Fruit fly (Drosophila melanogaster) whole organism, prepupa: Measurements from ENCODE around the gene CG33995.
A peak's percentile ranks its signal among the peaks of the same experiment; 100 is the strongest.

Source experiments
- Blimp-1 ChIP-seq: fragments of 200-800 bp; sonication (Bioruptor generic); optimal IDR thresholded peaks from 3 replicates; lab custom pipeline; 2017; ENCODE audit warnings: missing biosample characterization, missing genetic modification characterization, mild to moderate bottlenecking, moderate library complexity, missing genetic modification reagents
- CG10631 ChIP-seq: fragments of 200-800 bp; sonication (Bioruptor generic); optimal IDR thresholded peaks from 2 replicates; lab custom pipeline; 2016; ENCODE audit warnings: missing biosample characterization, missing genetic modification characterization
- CG10669 ChIP-seq: fragments of 200-800 bp; sonication (Bioruptor generic); optimal IDR thresholded peaks from 3 replicates; lab custom pipeline; 2018; ENCODE audit warnings: missing biosample characterization, mild to moderate bottlenecking, missing genetic modification characterization, moderate library complexity
- CG11294 ChIP-seq: fragments of 200-800 bp; sonication (Bioruptor generic); IDR thresholded peaks from 2 replicates; pipeline ENCODE4 v1.3.6; 2022; ENCODE audit warnings: missing biosample characterization, missing genetic modification characterization
- CG11762 ChIP-seq: fragments of 200-800 bp; sonication (Bioruptor generic); optimal IDR thresholded peaks from 3 replicates; lab custom pipeline; 2016; ENCODE audit warnings: missing biosample characterization, missing genetic modification characterization; ENCODE audit not compliant: insufficient read depth
- CG11902 ChIP-seq: fragments of 200-800 bp; sonication (Bioruptor generic); optimal IDR thresholded peaks from 3 replicates; lab custom pipeline; 2016; ENCODE audit warnings: missing biosample characterization, missing genetic modification characterization
- CG15336 ChIP-seq: fragments of 200-800 bp; sonication (Bioruptor generic); IDR thresholded peaks from 2 replicates; pipeline ENCODE4 v1.3.6; 2022; ENCODE audit warnings: missing biosample characterization, missing genetic modification characterization
- CG1621 ChIP-seq: fragments of 200-800 bp; sonication (Bioruptor generic); optimal IDR thresholded peaks from 3 replicates; lab custom pipeline; 2018; ENCODE audit warnings: missing biosample characterization, mild to moderate bottlenecking, missing genetic modification characterization
- CG3032 ChIP-seq: fragments of 200-800 bp; optimal IDR thresholded peaks from 2 replicates; lab custom pipeline; 2019; ENCODE audit warnings: missing biosample characterization, mild to moderate bottlenecking, missing genetic modification characterization, moderate library complexity
- CG32006 ChIP-seq: fragments of 200-800 bp; sonication (Bioruptor generic); optimal IDR thresholded peaks from 3 replicates; lab custom pipeline; 2017; ENCODE audit warnings: missing biosample characterization, mild to moderate bottlenecking, missing genetic modification characterization
- CG34406 ChIP-seq: fragments of 200-800 bp; sonication (Bioruptor generic); optimal IDR thresholded peaks from 3 replicates; lab custom pipeline; 2016; ENCODE audit warnings: missing biosample characterization, missing genetic modification characterization
- CG4318 ChIP-seq: fragments of 200-800 bp; sonication (Bioruptor generic); optimal IDR thresholded peaks from 3 replicates; lab custom pipeline; 2017; ENCODE audit warnings: missing biosample characterization, mild to moderate bottlenecking, missing genetic modification characterization
- CG6163 ChIP-seq: fragments of 200-800 bp; sonication (Bioruptor generic); IDR thresholded peaks from 3 replicates; pipeline ENCODE4 v1.3.6; 2022; ENCODE audit warnings: missing biosample characterization, missing genetic modification characterization
- CG6792 ChIP-seq: fragments of 200-800 bp; sonication (Bioruptor generic); optimal IDR thresholded peaks from 3 replicates; lab custom pipeline; 2016; ENCODE audit warnings: missing biosample characterization, missing genetic modification characterization
- CG6808 ChIP-seq: fragments of 200-800 bp; sonication (Bioruptor generic); optimal IDR thresholded peaks from 3 replicates; lab custom pipeline; 2017; ENCODE audit warnings: missing biosample characterization, missing genetic modification characterization, mild to moderate bottlenecking, moderate library complexity, missing genetic modification reagents
- CG6854 ChIP-seq: fragments of 200-800 bp; sonication (Bioruptor generic); optimal IDR thresholded peaks from 2 replicates; lab custom pipeline; 2017; ENCODE audit warnings: missing biosample characterization, mild to moderate bottlenecking, missing genetic modification characterization
- CG7368 ChIP-seq: fragments of 200-800 bp; sonication (Bioruptor generic); optimal IDR thresholded peaks from 3 replicates; lab custom pipeline; 2016; ENCODE audit warnings: missing biosample characterization, missing genetic modification characterization
- CG8119 ChIP-seq: fragments of 200-800 bp; sonication (Bioruptor generic); IDR thresholded peaks from 3 replicates; pipeline ENCODE4 v1.3.6; 2022; ENCODE audit warnings: missing biosample characterization, missing genetic modification characterization
- CG8319 ChIP-seq: fragments of 200-800 bp; sonication (Bioruptor generic); optimal IDR thresholded peaks from 3 replicates; lab custom pipeline; 2016; ENCODE audit warnings: missing biosample characterization, missing genetic modification characterization
- CG9139 ChIP-seq: fragments of 200-800 bp; sonication (Bioruptor generic); optimal IDR thresholded peaks from 3 replicates; lab custom pipeline; 2017; ENCODE audit warnings: missing biosample characterization, mild to moderate bottlenecking, missing genetic modification characterization
- Eip75B ChIP-seq: fragments of 200-800 bp; sonication (Bioruptor generic); optimal IDR thresholded peaks from 3 replicates; lab custom pipeline; 2016; ENCODE audit warnings: missing biosample characterization, missing genetic modification characterization
- Eip78C ChIP-seq: fragments of 200-800 bp; sonication (Bioruptor generic); peaks from one replicate; lab custom pipeline; 2016; ENCODE audit warnings: missing biosample characterization, missing genetic modification characterization
- Ets21C ChIP-seq: fragments of 200-800 bp; sonication (Bioruptor generic); optimal IDR thresholded peaks from 3 replicates; lab custom pipeline; 2016; ENCODE audit warnings: missing biosample characterization, missing genetic modification characterization
- Ets96B ChIP-seq: fragments of 200-800 bp; optimal IDR thresholded peaks from 2 replicates; lab custom pipeline; 2019; ENCODE audit warnings: missing biosample characterization, mild to moderate bottlenecking, missing genetic modification characterization, moderate library complexity
- Gug ChIP-seq: fragments of 200-800 bp; sonication (Bioruptor generic); IDR thresholded peaks from 2 replicates; pipeline ENCODE4 v1.3.6; 2022; ENCODE audit warnings: missing biosample characterization, missing genetic modification characterization
- Hr38 ChIP-seq: sonication (Bioruptor generic); optimal IDR thresholded peaks from 2 replicates; lab custom pipeline; 2016; ENCODE audit warnings: missing biosample characterization, missing genetic modification characterization
- Hr39 ChIP-seq: fragments of 200-800 bp; sonication (Bioruptor generic); optimal IDR thresholded peaks from 2 replicates; lab custom pipeline; 2016; ENCODE audit warnings: missing biosample characterization, missing genetic modification characterization
- Hr4 ChIP-seq: fragments of 200-800 bp; sonication (Bioruptor generic); optimal IDR thresholded peaks from 3 replicates; lab custom pipeline; 2016; ENCODE audit warnings: missing biosample characterization, missing genetic modification characterization
- Lpt ChIP-seq: fragments of 200-800 bp; sonication (Bioruptor generic); optimal IDR thresholded peaks from 3 replicates; lab custom pipeline; 2016; ENCODE audit warnings: missing biosample characterization, missing genetic modification characterization
- Met ChIP-seq: fragments of 200-800 bp; sonication (Bioruptor generic); optimal IDR thresholded peaks from 3 replicates; lab custom pipeline; 2016; ENCODE audit warnings: missing biosample characterization, missing genetic modification characterization
- OdsH ChIP-seq: fragments of 200-800 bp; sonication (Bioruptor generic); optimal IDR thresholded peaks from 3 replicates; lab custom pipeline; 2016; ENCODE audit warnings: missing biosample characterization, missing genetic modification characterization
- Smox ChIP-seq: fragments of 200-800 bp; sonication (Bioruptor generic); optimal IDR thresholded peaks from 3 replicates; lab custom pipeline; 2016; ENCODE audit warnings: missing biosample characterization, missing genetic modification characterization
- Sox102F ChIP-seq: fragments of 200-800 bp; sonication (Bioruptor generic); optimal IDR thresholded peaks from 2 replicates; lab custom pipeline; 2016; ENCODE audit warnings: missing biosample characterization, mild to moderate bottlenecking, missing genetic modification characterization
- Sox15 ChIP-seq: fragments of 200-800 bp; sonication (Bioruptor generic); optimal IDR thresholded peaks from 3 replicates; lab custom pipeline; 2016; ENCODE audit warnings: missing biosample characterization, missing genetic modification characterization
- achi ChIP-seq: fragments of 200-800 bp; sonication (Bioruptor generic); optimal IDR thresholded peaks from 3 replicates; lab custom pipeline; 2016; ENCODE audit warnings: missing biosample characterization, missing genetic modification characterization
- acj6 ChIP-seq: fragments of 200-800 bp; sonication (Bioruptor generic); optimal IDR thresholded peaks from 3 replicates; lab custom pipeline; 2016; ENCODE audit warnings: missing biosample characterization, missing genetic modification characterization
- cyc ChIP-seq: fragments of 200-800 bp; sonication (Bioruptor generic); optimal IDR thresholded peaks from 3 replicates; lab custom pipeline; 2016; ENCODE audit warnings: missing biosample characterization, missing genetic modification characterization
- dac ChIP-seq: fragments of 200-800 bp; sonication (Bioruptor generic); optimal IDR thresholded peaks from 2 replicates; lab custom pipeline; 2017; ENCODE audit warnings: missing biosample characterization, mild to moderate bottlenecking, missing genetic modification characterization
- dsx ChIP-seq: fragments of 200-800 bp; optimal IDR thresholded peaks from 3 replicates; lab custom pipeline; 2019; ENCODE audit warnings: missing biosample characterization, mild to moderate bottlenecking, missing genetic modification characterization, moderate library complexity; ENCODE audit not compliant: poor library complexity, severe bottlenecking
- esn ChIP-seq: fragments of 200-800 bp; sonication (Bioruptor generic); optimal IDR thresholded peaks from 2 replicates; lab custom pipeline; 2016; ENCODE audit warnings: missing biosample characterization, mild to moderate bottlenecking, missing genetic modification characterization, moderate library complexity
- fd85E ChIP-seq: fragments of 200-800 bp; sonication (Bioruptor generic); optimal IDR thresholded peaks from 3 replicates; lab custom pipeline; 2016; ENCODE audit warnings: missing biosample characterization, missing genetic modification characterization
- lz ChIP-seq: fragments of 200-800 bp; sonication (Bioruptor generic); optimal IDR thresholded peaks from 3 replicates; lab custom pipeline; 2016; ENCODE audit warnings: missing biosample characterization, missing genetic modification characterization
- net ChIP-seq: fragments of 200-800 bp; sonication (Bioruptor generic); optimal IDR thresholded peaks from 3 replicates; lab custom pipeline; 2016; ENCODE audit warnings: missing biosample characterization, missing genetic modification characterization
- pdm3 ChIP-seq: fragments of 200-800 bp; sonication (Bioruptor generic); optimal IDR thresholded peaks from 3 replicates; lab custom pipeline; 2016; ENCODE audit warnings: missing biosample characterization, missing genetic modification characterization
- spab ChIP-seq: fragments of 200-800 bp; sonication (Bioruptor generic); optimal IDR thresholded peaks from 2 replicates; lab custom pipeline; 2017; ENCODE audit warnings: missing biosample characterization, mild to moderate bottlenecking, missing genetic modification characterization, missing genetic modification reagents
- ss ChIP-seq, 2 experiments: fragments of 200-800 bp; sonication (Bioruptor generic); optimal IDR thresholded peaks; 2 replicates in 1 of 2; 3 replicates in 1 of 2; lab custom pipeline; 2017 to 2018; ENCODE audit warnings: mild to moderate bottlenecking in 2 of 2, missing biosample characterization in 2 of 2, missing genetic modification characterization in 2 of 2, moderate library complexity in 1 of 2
- svp ChIP-seq: fragments of 200-800 bp; sonication (Bioruptor generic); peaks from one replicate; lab custom pipeline; 2016; ENCODE audit warnings: missing biosample characterization, missing genetic modification characterization
- topi ChIP-seq: fragments of 200-800 bp; sonication (Bioruptor generic); optimal IDR thresholded peaks from 3 replicates; lab custom pipeline; 2016; ENCODE audit warnings: missing biosample characterization, missing genetic modification characterization
- vri ChIP-seq: fragments of 200-800 bp; sonication (Bioruptor generic); optimal IDR thresholded peaks from 3 replicates; lab custom pipeline; 2016; ENCODE audit warnings: missing biosample characterization, mild to moderate bottlenecking, missing genetic modification characterization

The CG33995 gene

DNA sequence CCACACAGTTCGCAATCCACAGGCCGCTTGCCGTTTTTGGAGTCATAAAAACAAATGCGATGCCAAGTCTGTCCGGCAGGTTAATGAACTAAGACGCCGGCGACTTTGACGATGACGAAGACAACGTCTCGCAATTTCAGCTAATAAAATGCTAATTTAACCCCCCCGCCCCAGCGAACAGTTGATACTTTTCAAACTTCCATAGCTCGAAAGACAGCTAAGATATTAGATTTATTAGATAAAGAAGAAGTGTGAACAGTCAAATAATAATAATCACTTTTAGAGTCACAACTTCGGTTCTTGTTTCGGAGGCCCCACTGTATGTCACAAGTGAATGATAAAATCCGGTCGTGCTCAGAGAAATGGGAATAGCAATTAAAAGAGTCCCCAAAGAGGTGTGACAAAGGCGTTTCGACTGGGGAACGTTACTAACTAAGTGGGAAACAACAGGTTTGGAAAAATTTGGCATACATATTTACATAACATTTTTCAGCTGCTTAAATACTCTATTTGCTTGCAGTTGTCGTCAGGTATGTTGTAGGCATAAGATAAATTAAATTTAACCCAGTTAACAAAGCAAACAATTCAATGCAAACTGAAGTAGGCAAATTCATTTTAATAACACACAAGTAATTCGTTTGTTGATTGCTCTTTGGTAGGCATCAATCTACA, 41.7 kb downstream of the CG33995 start (continued):
- TF ChIP-seq spab (no peak), CG32006 (GFP tag; lab: Kevin White, UChicago) (peak; percentile 20), CG8319 (GFP tag; lab: Kevin White, UChicago) (no peak), CG6163 (no peak), CG11902 (no peak), CG11762 (GFP tag; lab: Kevin White, UChicago) (no peak), Gug (GFP tag; lab: Robert Waterston, UW) (no peak), Ets21C (peak; percentile 19), Eip75B (GFP tag; lab: Kevin White, UChicago) (no peak), esn (GFP tag; lab: Kevin White, UChicago) (peak; percentile 52), Lpt (GFP tag; lab: Kevin White, UChicago) (no peak), Hr4 (GFP tag; lab: Kevin White, UChicago) (no peak), Ets96B (tag; lab: Kevin White, UChicago) (no peak), CG6792 (no peak), CG6808 (GFP tag; lab: Kevin White, UChicago) (no peak)

DNA sequence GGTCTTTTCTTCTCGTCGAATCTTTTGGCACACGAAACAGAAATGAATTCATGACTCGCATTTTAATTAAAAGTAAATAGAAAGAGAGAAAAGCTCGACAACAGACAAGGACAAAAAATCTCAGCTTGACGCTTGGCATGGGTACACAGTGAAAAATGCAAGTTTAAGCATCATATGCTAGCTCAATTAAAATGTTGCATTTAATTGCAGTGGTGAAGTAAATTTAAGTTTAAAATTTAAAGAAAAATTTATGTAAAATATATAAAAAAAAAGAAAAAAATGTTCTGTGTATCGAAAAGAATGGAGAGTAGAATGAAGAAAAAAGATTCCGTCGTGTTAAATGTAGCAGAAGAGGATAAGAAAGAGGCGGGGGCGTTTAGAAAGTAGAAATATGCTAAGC, 42.5 kb downstream of the CG33995 start:
- TF ChIP-seq Sox15 (GFP tag; lab: Kevin White, UChicago) (no peak), fd85E (GFP tag; lab: Kevin White, UChicago) (no peak), CG11762 (GFP tag; lab: Kevin White, UChicago) (no peak), Eip75B (GFP tag; lab: Kevin White, UChicago) (no peak), esn (GFP tag; lab: Kevin White, UChicago) (peak; percentile 49), Lpt (GFP tag; lab: Kevin White, UChicago) (no peak), CG1621 (no peak), Smox (no peak), Met (GFP tag; lab: Kevin White, UChicago) (peak; percentile 43), CG6854 (GFP tag; lab: Kevin White, UChicago) (no peak), Hr38 (GFP tag; lab: Kevin White, UChicago) (no peak), CG8119 (GFP tag; lab: Robert Waterston, UW) (peak; percentile 49; the same call in 1 of the 3 replicates), Eip78C (GFP tag; lab: Kevin White, UChicago) (peak; percentile 57), lz (GFP tag; lab: Kevin White, UChicago) (peak; percentile 7), acj6 (GFP tag; lab: Kevin White, UChicago) (no peak), CG11902 (no peak), CG10669 (GFP tag; lab: Kevin White, UChicago) (no peak), Sox102F (GFP tag; lab: Kevin White, UChicago) (peak; percentile 18), CG3032 (tag; lab: Kevin White, UChicago) (no peak), Hr39 (GFP tag; lab: Kevin White, UChicago) (peak; percentile 14), Ets96B (tag; lab: Kevin White, UChicago) (peak; percentile 13), CG10631 (GFP tag; lab: Kevin White, UChicago) (peak; percentile 35), CG9139 (GFP tag; lab: Kevin White, UChicago) (no peak), OdsH (peak; percentile 31), cyc (GFP tag; lab: Kevin White, UChicago) (peak; percentile 34), CG4318 (GFP tag; lab: Kevin White, UChicago) (peak; percentile 12), pdm3 (GFP tag; lab: Kevin White, UChicago) (peak; percentile 32), Blimp-1 (GFP tag; lab: Kevin White, UChicago) (no peak), svp (peak; percentile 73), CG11294 (GFP tag; lab: Robert Waterston, UW) (peak; percentile 19; the same call in 1 of the 2 replicates), achi (GFP tag; lab: Kevin White, UChicago) (peak; percentile 37), dsx (GFP tag; lab: Kevin White, UChicago) (no peak), vri (GFP tag; lab: Kevin White, UChicago) (no peak), net (no peak), CG34406 (GFP tag; lab: Kevin White, UChicago) (peak; percentile 37), Ets21C (no peak), CG15336 (GFP tag; lab: Robert Waterston, UW) (peak; percentile 79), CG7368 (GFP tag; lab: Kevin White, UChicago) (no peak), dac (GFP tag; lab: Kevin White, UChicago) (no peak), topi (peak; percentile 31), ss (GFP tag; optimal IDR thresholded peaks at IDR 0.05; lab: Kevin White, UChicago) (no peak), CG6808 (GFP tag; lab: Kevin White, UChicago) (no peak)
